Worm (Caenorhabditis elegans): Measurements from ENCODE around the gene R09F10.3.

ce11 chrX:8261125-8261684 lies 33.2 kb upstream of the R09F10.3 start, which contains the start of gene M60.7:
- TF ChIP-seq cnd-1 (tag; optimal IDR thresholded peaks at IDR 0.05) (no peak), pha-4 (tag; optimal IDR thresholded peaks at IDR 0.05) (no peak), mab-5 (tag; optimal IDR thresholded peaks at IDR 0.05) (no peak), lin-13 (tag; optimal IDR thresholded peaks at IDR 0.05) (no peak), lsy-2 (tag; optimal IDR thresholded peaks at IDR 0.05) (no peak), unc-39 (tag; optimal IDR thresholded peaks at IDR 0.05) (no peak), ztf-11 (tag; optimal IDR thresholded peaks at IDR 0.05) (no peak), elt-3 (tag; optimal IDR thresholded peaks at IDR 0.05) (no peak), ceh-39 (tag; optimal IDR thresholded peaks at IDR 0.05) (no peak), tbx-8 (GFP tag; optimal IDR thresholded peaks at IDR 0.05) (no peak), sem-2 (GFP tag; optimal IDR thresholded peaks at IDR 0.05) (no peak), nhr-76 (tag; optimal IDR thresholded peaks at IDR 0.05) (no peak)
